Worm (Caenorhabditis elegans) whole organism, L2 larva: Measurements from ENCODE around the gene F31E8.4.

Source experiments
- C34F6.9 ChIP-seq: fragments of 150-350 bp; optimal IDR thresholded peaks from 2 replicates; lab custom pipeline; 2014; ENCODE audit warnings: missing biosample characterization, missing genetic modification characterization
- F13H6.1 ChIP-seq: sonication (generic microtip); optimal IDR thresholded peaks from 2 replicates; lab custom pipeline; 2016; ENCODE audit warnings: missing genetic modification characterization, missing compliant biosample characterization
- R02D3.7 ChIP-seq: fragments of 150-350 bp; optimal IDR thresholded peaks from 2 replicates; lab custom pipeline; 2014; ENCODE audit warnings: missing biosample characterization, missing genetic modification characterization
- Y55F3AM.14 ChIP-seq: fragments of 200-800 bp; sonication (Bioruptor generic); optimal IDR thresholded peaks from 2 replicates; lab custom pipeline; 2018; ENCODE audit warnings: mild to moderate bottlenecking, missing genetic modification characterization, missing compliant biosample characterization
- ZK546.5 ChIP-seq: sonication (generic microtip); optimal IDR thresholded peaks from 2 replicates; lab custom pipeline; 2017; ENCODE audit warnings: missing biosample characterization, missing genetic modification characterization
- aly-2 ChIP-seq: fragments of 150-350 bp; optimal IDR thresholded peaks from 2 replicates; lab custom pipeline; 2014; ENCODE audit warnings: missing biosample characterization, missing genetic modification characterization
- ama-1 ChIP-seq: fragments of 150-350 bp; optimal IDR thresholded peaks from 2 replicates; lab custom pipeline; 2018; ENCODE audit warnings: inconsistent platforms
- blmp-1 ChIP-seq: sonication (generic microtip); optimal IDR thresholded peaks from 2 replicates; lab custom pipeline; 2017; ENCODE audit warnings: missing genetic modification characterization, mild to moderate bottlenecking, missing compliant biosample characterization, antibody characterized with exemption, moderate library complexity; ENCODE audit not compliant: insufficient read depth
- ceh-16 ChIP-seq: fragments of 150-350 bp; optimal IDR thresholded peaks from 2 replicates; lab custom pipeline; 2014; ENCODE audit warnings: missing biosample characterization, missing genetic modification characterization
- ceh-82 ChIP-seq: fragments of 150-350 bp; optimal IDR thresholded peaks from 2 replicates; lab custom pipeline; 2014; ENCODE audit warnings: missing biosample characterization, missing genetic modification characterization
- crh-2 ChIP-seq: sonication (generic microtip); optimal IDR thresholded peaks from 2 replicates; lab custom pipeline; 2017; ENCODE audit warnings: missing biosample characterization, missing genetic modification characterization
- egl-27 ChIP-seq: sonication (generic microtip); optimal IDR thresholded peaks from 3 replicates; lab custom pipeline; 2017; ENCODE audit warnings: missing biosample characterization, missing genetic modification reagents, missing genetic modification characterization
- elt-1 ChIP-seq: fragments of 150-350 bp; optimal IDR thresholded peaks from 2 replicates; lab custom pipeline; 2014; ENCODE audit warnings: missing biosample characterization, missing genetic modification characterization
- elt-3 ChIP-seq: sonication (generic microtip); optimal IDR thresholded peaks from 2 replicates; lab custom pipeline; 2017; ENCODE audit warnings: missing biosample characterization, missing genetic modification characterization
- fos-1 ChIP-seq: fragments of 150-350 bp; optimal IDR thresholded peaks from 2 replicates; lab custom pipeline; 2014; ENCODE audit warnings: missing biosample characterization, missing genetic modification characterization
- gmeb-1 ChIP-seq: fragments of 150-350 bp; optimal IDR thresholded peaks from 2 replicates; lab custom pipeline; 2014; ENCODE audit warnings: missing biosample characterization, missing genetic modification characterization
- lin-11 ChIP-seq: fragments of 150-350 bp; sonication (generic microtip); optimal IDR thresholded peaks from 2 replicates; lab custom pipeline; 2014; ENCODE audit warnings: missing biosample characterization, missing genetic modification characterization, inconsistent platforms, mixed read lengths
- lin-13 ChIP-seq: fragments of 150-350 bp; optimal IDR thresholded peaks from 2 replicates; lab custom pipeline; 2014; ENCODE audit warnings: missing biosample characterization, missing genetic modification reagents, missing genetic modification characterization
- lsy-2 ChIP-seq, 2 experiments: fragments of 150-350 bp in 1 of 2; sonication (generic microtip) in 1 of 2; optimal IDR thresholded peaks; 2 replicates each; lab custom pipeline; 2014 to 2017; ENCODE audit warnings: missing biosample characterization in 2 of 2, missing genetic modification characterization in 2 of 2
- mab-5 ChIP-seq: fragments of 150-350 bp; optimal IDR thresholded peaks from 2 replicates; lab custom pipeline; 2014; ENCODE audit warnings: missing biosample characterization, missing genetic modification characterization
- mbf-1 ChIP-seq: sonication (generic microtip); optimal IDR thresholded peaks from 2 replicates; lab custom pipeline; 2017; ENCODE audit warnings: missing biosample characterization, missing genetic modification characterization
- mdl-1 ChIP-seq, 2 experiments: fragments of 150-350 bp in 1 of 2; sonication (generic microtip) in 1 of 2; optimal IDR thresholded peaks; 2 replicates each; lab custom pipeline; 2017; ENCODE audit warnings: missing biosample characterization in 2 of 2, missing genetic modification characterization in 2 of 2
- nhr-10 ChIP-seq: sonication (generic microtip); optimal IDR thresholded peaks from 2 replicates; lab custom pipeline; 2017; ENCODE audit warnings: missing biosample characterization, missing genetic modification characterization
- nhr-11 ChIP-seq: fragments of 150-350 bp; optimal IDR thresholded peaks from 2 replicates; lab custom pipeline; 2014; ENCODE audit warnings: missing biosample characterization, missing genetic modification characterization
- nhr-12 ChIP-seq: fragments of 150-350 bp; optimal IDR thresholded peaks from 2 replicates; lab custom pipeline; 2014; ENCODE audit warnings: missing biosample characterization, missing genetic modification characterization
- nhr-129 ChIP-seq: fragments of 150-350 bp; optimal IDR thresholded peaks from 2 replicates; lab custom pipeline; 2014; ENCODE audit warnings: missing biosample characterization, missing genetic modification characterization
- nhr-21 ChIP-seq: fragments of 150-350 bp; optimal IDR thresholded peaks from 2 replicates; lab custom pipeline; 2014; ENCODE audit warnings: missing biosample characterization, missing genetic modification characterization
- nhr-237 ChIP-seq: fragments of 150-350 bp; optimal IDR thresholded peaks from 2 replicates; lab custom pipeline; 2014; ENCODE audit warnings: missing biosample characterization, missing genetic modification characterization
- nhr-25 ChIP-seq: fragments of 150-350 bp; sonication (generic microtip); optimal IDR thresholded peaks from 3 replicates; lab custom pipeline; 2014; ENCODE audit warnings: missing biosample characterization, missing genetic modification characterization
- nhr-6 ChIP-seq: fragments of 150-350 bp; optimal IDR thresholded peaks from 2 replicates; lab custom pipeline; 2014; ENCODE audit warnings: missing biosample characterization, missing genetic modification characterization
- nhr-77 ChIP-seq: fragments of 150-350 bp; optimal IDR thresholded peaks from 2 replicates; lab custom pipeline; 2014; ENCODE audit warnings: missing biosample characterization, missing genetic modification characterization
- peb-1 ChIP-seq: fragments of 150-350 bp; optimal IDR thresholded peaks from 2 replicates; lab custom pipeline; 2014; ENCODE audit warnings: missing biosample characterization, missing genetic modification characterization
- sem-4 ChIP-seq: fragments of 150-350 bp; optimal IDR thresholded peaks from 2 replicates; lab custom pipeline; 2014; ENCODE audit warnings: missing biosample characterization, missing genetic modification reagents, missing genetic modification characterization
- skn-1 ChIP-seq: sonication (generic microtip); optimal IDR thresholded peaks from 2 replicates; lab custom pipeline; 2017; ENCODE audit warnings: missing biosample characterization, missing genetic modification characterization
- sma-3 ChIP-seq: sonication (generic microtip); optimal IDR thresholded peaks from 2 replicates; lab custom pipeline; 2016; ENCODE audit warnings: missing genetic modification reagents, missing genetic modification characterization, missing compliant biosample characterization
- sma-9 ChIP-seq, 2 experiments: fragments of 150-350 bp in 1 of 2; sonication (generic microtip) in 1 of 2; optimal IDR thresholded peaks; 2 replicates each; lab custom pipeline; 2014 to 2016; ENCODE audit warnings: missing genetic modification characterization in 2 of 2, mild to moderate bottlenecking in 1 of 2, missing biosample characterization in 1 of 2, missing compliant biosample characterization in 1 of 2, missing genetic modification reagents in 1 of 2, moderate library complexity in 1 of 2
- snpc-4 ChIP-seq: fragments of 150-350 bp; optimal IDR thresholded peaks from 2 replicates; lab custom pipeline; 2014; ENCODE audit warnings: missing biosample characterization, missing genetic modification characterization
- unc-55 ChIP-seq: fragments of 150-350 bp; sonication (generic microtip); optimal IDR thresholded peaks from 3 replicates; lab custom pipeline; 2014; ENCODE audit warnings: missing biosample characterization, missing genetic modification reagents, missing genetic modification characterization
- unc-62 ChIP-seq: fragments of 150-350 bp; optimal IDR thresholded peaks from 2 replicates; lab custom pipeline; 2014; ENCODE audit warnings: missing biosample characterization, missing genetic modification reagents, missing genetic modification characterization
- zag-1 ChIP-seq: fragments of 150-350 bp; optimal IDR thresholded peaks from 2 replicates; lab custom pipeline; 2014; ENCODE audit warnings: missing biosample characterization, missing genetic modification characterization
- ztf-1 ChIP-seq: fragments of 200-800 bp; sonication (Bioruptor generic); conservative IDR thresholded peaks from 2 replicates; pipeline ENCODE4 v1.3.6; 2022; ENCODE audit warnings: missing genetic modification characterization, missing compliant biosample characterization
- ztf-11 ChIP-seq: sonication (generic microtip); optimal IDR thresholded peaks from 2 replicates; lab custom pipeline; 2017; ENCODE audit warnings: missing biosample characterization, missing genetic modification characterization

The F31E8.4 gene

DNA sequence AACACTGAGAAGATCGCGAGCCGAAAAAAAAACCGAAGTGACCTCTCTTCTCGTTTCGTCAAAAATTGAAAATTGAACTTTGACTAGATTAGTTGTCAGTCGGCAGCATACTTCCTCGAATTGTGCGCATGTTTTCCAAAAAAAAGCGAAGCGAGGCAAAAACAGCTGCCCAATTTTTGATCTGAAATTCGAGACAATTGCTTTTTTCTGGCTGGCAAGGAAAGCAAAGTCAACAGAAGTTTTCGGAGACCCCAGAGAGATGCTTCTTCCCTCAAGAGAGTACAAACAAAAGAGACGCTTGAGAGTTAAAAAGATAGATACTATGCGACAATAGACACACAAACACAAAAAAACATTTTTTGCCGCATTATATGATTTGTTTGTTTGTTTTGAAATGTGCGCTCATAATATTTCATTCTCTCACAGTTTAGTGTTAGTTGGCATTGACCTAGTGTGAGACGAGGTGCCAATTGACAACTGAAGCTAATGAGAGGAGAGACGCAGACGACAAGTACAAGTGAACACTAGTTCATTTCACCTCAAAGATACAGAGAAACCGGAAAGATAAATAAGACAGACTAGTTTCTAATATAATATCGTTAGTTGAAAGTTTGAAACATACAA is 36.1 kb upstream of the F31E8.4 start (continued):
- TF ChIP-seq Y55F3AM.14 (GFP tag; lab: Kevin White, UChicago) = no peak
- TF ChIP-seq elt-3 (tag; lab: Kevin White, UChicago) = no peak
- TF ChIP-seq nhr-77 (tag; lab: Kevin White, UChicago) = no peak
- peak; percentile 18 for TF ChIP-seq nhr-129 (tag; lab: Kevin White, UChicago)

DNA sequence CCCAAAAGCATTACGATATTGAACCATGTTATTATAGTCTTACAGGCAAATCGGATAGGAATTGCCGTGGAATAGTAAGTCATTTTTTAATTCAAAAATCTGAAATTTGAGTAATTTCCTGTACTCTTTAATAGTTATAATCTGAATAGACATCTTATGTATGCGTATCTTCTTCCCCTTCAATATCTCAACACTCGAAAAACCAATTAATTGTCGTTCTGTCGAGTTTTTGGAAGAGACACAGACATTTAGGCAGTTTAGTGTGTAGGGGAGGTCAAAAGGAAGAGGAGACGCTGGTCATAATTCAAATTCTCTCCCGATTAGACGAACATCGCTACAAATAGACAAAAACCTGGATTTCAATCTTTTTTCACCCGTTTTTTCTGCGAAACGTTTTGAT is 35.5 kb upstream of the F31E8.4 start:
- TF ChIP-seq unc-55 = peak; percentile 46
- no peak for TF ChIP-seq snpc-4 (tag; lab: Kevin White, UChicago)
- peak; percentile 76 for TF ChIP-seq fos-1 (tag; lab: Kevin White, UChicago)
- TF ChIP-seq Y55F3AM.14 (GFP tag; lab: Kevin White, UChicago) = no peak
- TF ChIP-seq C34F6.9 = peak; percentile 61
- TF ChIP-seq sma-3 (GFP tag; lab: Kevin White, UChicago) = peak; percentile 19
- TF ChIP-seq mab-5 (tag; lab: Kevin White, UChicago) = peak; percentile 87
- peak; percentile 96 for TF ChIP-seq egl-27
- peak; percentile 87 for TF ChIP-seq sma-9 (GFP tag; optimal IDR thresholded peaks at IDR 0.05; lab: Kevin White, UChicago)
- TF ChIP-seq sma-9 (tag; optimal IDR thresholded peaks at IDR 0.05; lab: Kevin White, UChicago) = no peak
- TF ChIP-seq nhr-6 (tag; lab: Kevin White, UChicago) = peak; percentile 58
- peak; percentile 55 for TF ChIP-seq nhr-129 (tag; lab: Kevin White, UChicago)
- peak; percentile 31 for TF ChIP-seq unc-62 (GFP tag; lab: Kevin White, UChicago)
- TF ChIP-seq elt-1 = no peak
- TF ChIP-seq nhr-77 (tag; lab: Kevin White, UChicago) = no peak
- TF ChIP-seq nhr-25 (tag; lab: Kevin White, UChicago) = peak; percentile 80
- TF ChIP-seq nhr-237 (tag; lab: Kevin White, UChicago) = no peak
- peak; percentile 47 for TF ChIP-seq crh-2 (tag; lab: Kevin White, UChicago)
- TF ChIP-seq lin-13 = peak; percentile 56
- no peak for TF ChIP-seq ztf-1 (GFP tag; lab: Robert Waterston, UW)
- peak in 1 of 2 experiments; percentile 53 for TF ChIP-seq lsy-2 (tag; optimal IDR thresholded peaks at IDR 0.05; lab: Kevin White, UChicago)
- no peak for TF ChIP-seq ZK546.5
- peak; percentile 20 for TF ChIP-seq blmp-1 (tag; lab: Kevin White, UChicago)
- no peak for TF ChIP-seq nhr-10 (tag; lab: Kevin White, UChicago)
- peak; percentile 23 for TF ChIP-seq nhr-21 (tag; lab: Kevin White, UChicago)
- TF ChIP-seq sem-4 = peak; percentile 88
- TF ChIP-seq ceh-16 (tag; lab: Kevin White, UChicago) = peak; percentile 93
- no peak for TF ChIP-seq mdl-1 (tag; optimal IDR thresholded peaks at IDR 0.05; lab: Kevin White, UChicago)

DNA sequence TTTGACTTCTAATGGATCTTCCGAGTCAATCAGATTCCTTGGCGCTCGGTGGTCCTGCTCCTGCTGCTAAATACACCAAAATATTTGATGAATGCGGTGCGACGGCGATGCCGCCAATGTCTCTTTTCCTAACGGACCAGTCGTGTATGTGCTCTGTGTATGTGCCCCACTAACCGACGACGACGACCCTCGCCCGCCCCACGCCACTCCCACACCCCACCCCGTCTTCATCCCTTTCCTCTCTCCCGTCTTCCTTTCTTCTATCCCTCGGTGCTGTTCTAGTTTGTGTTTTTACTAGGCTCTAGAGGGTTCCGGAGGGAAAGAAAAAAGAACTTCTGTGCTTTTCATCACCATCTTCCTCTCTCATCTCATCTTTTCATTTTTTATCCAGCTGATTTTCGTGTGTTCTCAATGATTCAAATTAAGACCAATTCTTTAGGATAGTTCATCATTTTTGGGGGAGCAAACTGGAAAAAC is 34.7 kb upstream of the F31E8.4 start, which contains the start of gene egl-27:
TSS of gene egl-27 (plus strand) at position 427 of the 477 bp plus-strand sequence.
- TF ChIP-seq unc-55 (no peak), sma-3 (GFP tag; lab: Kevin White, UChicago) (no peak), ZK546.5 (no peak), mbf-1 (tag; lab: Kevin White, UChicago) (no peak), skn-1 (tag; lab: Kevin White, UChicago) (no peak), nhr-237 (tag; lab: Kevin White, UChicago) (no peak), F13H6.1 (tag; lab: Kevin White, UChicago) (no peak), gmeb-1 (tag; lab: Kevin White, UChicago) (no peak), lin-11 (tag; lab: Kevin White, UChicago) (no peak), ceh-16 (tag; lab: Kevin White, UChicago) (no peak), lsy-2 (tag; optimal IDR thresholded peaks at IDR 0.05; lab: Kevin White, UChicago) (no peak), nhr-11 (tag; lab: Kevin White, UChicago) (no peak), nhr-129 (tag; lab: Kevin White, UChicago) (no peak)

DNA sequence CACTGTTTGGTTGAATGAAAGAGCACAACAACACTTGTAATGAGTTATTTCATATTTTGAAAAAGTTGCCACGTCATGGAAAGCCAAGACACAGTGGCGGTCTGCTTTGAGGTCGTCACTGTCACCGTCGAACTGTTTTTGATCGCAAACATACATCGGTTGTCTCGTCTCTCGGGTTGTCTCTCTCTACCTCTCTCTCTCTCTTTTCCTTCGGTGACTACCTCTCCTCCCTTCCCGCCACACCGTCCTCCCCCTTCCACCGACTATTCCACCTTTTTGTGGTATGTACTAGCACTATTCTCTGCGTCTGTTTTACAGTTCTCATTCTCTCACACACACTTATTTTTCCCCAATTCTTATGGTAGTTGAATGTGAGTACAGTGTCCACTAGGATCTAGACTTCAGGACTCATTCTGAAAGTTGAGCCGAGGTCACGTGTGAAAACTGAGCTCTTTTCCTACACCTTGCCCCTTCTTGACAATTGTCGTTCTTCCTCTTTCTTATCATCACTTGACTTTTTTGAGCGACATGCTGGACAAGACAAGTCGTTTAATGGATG is 33.9 kb upstream of the F31E8.4 start:
- TF ChIP-seq elt-3 (tag; lab: Kevin White, UChicago) (no peak), nhr-21 (tag; lab: Kevin White, UChicago) (no peak), ztf-11 (tag; lab: Kevin White, UChicago) (no peak), mab-5 (tag; lab: Kevin White, UChicago) (no peak), ceh-82 (tag; lab: Kevin White, UChicago) (no peak), ztf-1 (GFP tag; lab: Robert Waterston, UW) (no peak), ceh-16 (tag; lab: Kevin White, UChicago) (no peak), egl-27 (no peak), peb-1 (tag; lab: Kevin White, UChicago) (no peak), sma-3 (GFP tag; lab: Kevin White, UChicago) (peak; percentile 17), lin-11 (tag; lab: Kevin White, UChicago) (no peak), ama-1 (lab: Kevin White, UChicago) (no peak), ZK546.5 (no peak), blmp-1 (tag; lab: Kevin White, UChicago) (peak; percentile 44), fos-1 (tag; lab: Kevin White, UChicago) (peak; percentile 32), lin-13 (no peak), zag-1 (tag; lab: Kevin White, UChicago) (no peak), unc-55 (no peak), nhr-12 (no peak), snpc-4 (tag; lab: Kevin White, UChicago) (no peak), nhr-25 (tag; lab: Kevin White, UChicago) (peak; percentile 55), nhr-237 (tag; lab: Kevin White, UChicago) (no peak), unc-62 (GFP tag; lab: Kevin White, UChicago) (no peak), R02D3.7 (no peak), aly-2 (no peak), Y55F3AM.14 (GFP tag; lab: Kevin White, UChicago) (no peak)
